Fruit fly (Drosophila melanogaster) whole organism: ENCODE data around the gene Acp32CD.

Experiments used
- CG8478 ChIP-seq: fragments of >200 bp; optimal IDR thresholded peaks from 2 replicates; lab custom pipeline; 2018; ENCODE audit warnings: inconsistent platforms
- Dll ChIP-seq: fragments of >200 bp; optimal IDR thresholded peaks from 2 replicates; lab custom pipeline; 2017
- EcR ChIP-seq, 2 experiments: fragments of >200 bp; optimal IDR thresholded peaks; 2 replicates each; lab custom pipeline; 2017; ENCODE audit warnings: missing biosample characterization in 2 of 2, missing genetic modification characterization in 2 of 2, missing genetic modification reagents in 2 of 2
- pan ChIP-seq: fragments of >200 bp; optimal IDR thresholded peaks from 2 replicates; lab custom pipeline; 2017
- psq ChIP-seq: fragments of >200 bp; optimal IDR thresholded peaks from 2 replicates; lab custom pipeline; 2017
- usp ChIP-seq: fragments of >200 bp; optimal IDR thresholded peaks from 2 replicates; lab custom pipeline; 2017; ENCODE audit warnings: missing biosample characterization, missing genetic modification characterization, mixed read lengths

Acp32CD gene

DNA sequence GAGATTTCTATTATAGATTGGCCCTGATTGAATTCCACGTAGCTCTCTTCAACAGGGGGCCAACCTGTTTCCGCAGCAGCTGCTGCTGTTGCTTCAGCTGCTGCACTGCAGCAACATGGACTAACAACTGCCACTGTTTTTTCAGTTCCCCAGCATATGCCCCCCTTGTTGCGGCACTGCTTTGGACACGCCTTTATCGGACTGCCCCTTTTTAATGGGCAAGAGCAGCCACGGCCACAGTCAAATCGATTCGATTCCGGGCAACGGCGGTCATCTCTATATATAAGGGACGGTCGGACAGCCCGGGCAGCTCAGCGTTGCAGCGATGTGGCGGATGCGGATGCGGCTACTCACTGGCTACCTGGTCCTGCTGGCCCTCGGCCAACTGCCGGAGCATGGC lies at the start of gene Acp32CD:
Gene Acp32CD, plus strand, starts transcription at position 301 of the 400 bp plus-strand sequence.
- TF ChIP-seq EcR (GFP tag; optimal IDR thresholded peaks at IDR 0.05; lab: Kevin White, UChicago), result no peak
- no peak for TF ChIP-seq psq (lab: Kevin White, UChicago)
- TF ChIP-seq usp (GFP tag; lab: Kevin White, UChicago), result no peak

- TF ChIP-seq usp (GFP tag; lab: Kevin White, UChicago) (no peak), Dll (no peak), CG8478 (no peak), pan (lab: Kevin White, UChicago) (no peak), EcR (GFP tag; optimal IDR thresholded peaks at IDR 0.05; lab: Kevin White, UChicago) (no peak), psq (lab: Kevin White, UChicago) (no peak)
These were observed 49.5 kb upstream of the Acp32CD start for dm6 chr2L:10965962-10966361.

dm6 chr2L:10967257-10968008 lies 48.0 kb upstream of the Acp32CD start:
- TF ChIP-seq EcR (GFP tag; optimal IDR thresholded peaks at IDR 0.05; lab: Kevin White, UChicago), result no peak
- TF ChIP-seq Dll, result no peak
- TF ChIP-seq CG8478, result no peak
- no peak for TF ChIP-seq psq (lab: Kevin White, UChicago)
- TF ChIP-seq pan (lab: Kevin White, UChicago), result no peak
- no peak for TF ChIP-seq usp (GFP tag; lab: Kevin White, UChicago)

DNA sequence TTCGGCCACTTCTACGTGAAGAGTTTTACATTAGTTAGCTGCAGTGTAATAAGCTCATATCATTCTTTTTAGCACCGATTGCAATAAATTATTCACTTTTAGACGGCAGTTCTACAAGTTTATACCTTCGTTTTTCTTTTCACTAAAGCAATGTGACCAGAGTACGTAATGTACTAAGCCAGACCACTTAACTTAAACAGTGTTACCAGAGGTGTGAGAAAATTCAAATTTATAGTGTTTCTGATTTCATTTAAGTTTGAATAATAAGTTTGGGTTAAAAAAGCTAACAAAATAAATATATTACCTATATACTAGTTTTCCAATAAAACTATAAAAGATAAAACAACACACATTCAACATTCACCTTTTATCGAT lies 47.4 kb upstream of the Acp32CD start:
- TF ChIP-seq psq (lab: Kevin White, UChicago) (no peak), pan (lab: Kevin White, UChicago) (no peak), EcR (GFP tag; optimal IDR thresholded peaks at IDR 0.05; lab: Kevin White, UChicago) (no peak), CG8478 (no peak), usp (GFP tag; lab: Kevin White, UChicago) (no peak), Dll (no peak)

DNA sequence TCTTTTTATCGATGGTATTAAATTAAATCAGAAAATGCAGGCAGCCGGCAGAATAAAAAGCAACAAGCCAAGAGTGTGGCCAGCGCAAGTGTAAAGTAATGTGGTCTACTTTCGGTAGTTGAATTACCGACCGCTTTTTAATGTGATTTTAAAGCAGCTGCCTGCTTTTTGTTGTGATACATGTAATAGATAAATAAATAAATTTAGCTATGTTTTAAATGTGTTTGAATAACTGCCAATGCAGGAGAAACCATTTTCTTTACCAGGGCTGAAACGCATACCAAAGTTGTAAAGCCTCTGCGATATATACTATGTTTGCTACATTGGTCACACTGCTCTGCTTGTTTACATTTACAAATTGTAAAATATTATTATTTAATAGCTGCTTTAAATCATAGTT lies 45.3 kb upstream of the Acp32CD start, which contains the start of the genes Tmem214 and YL-1:
Gene Tmem214, minus strand, starts transcription at position 142 of the 400 bp plus-strand sequence.
Gene YL-1, plus strand, starts transcription at position 310 of the 400 bp plus-strand sequence.
- TF ChIP-seq psq (lab: Kevin White, UChicago) (no peak), Dll (no peak)

DNA sequence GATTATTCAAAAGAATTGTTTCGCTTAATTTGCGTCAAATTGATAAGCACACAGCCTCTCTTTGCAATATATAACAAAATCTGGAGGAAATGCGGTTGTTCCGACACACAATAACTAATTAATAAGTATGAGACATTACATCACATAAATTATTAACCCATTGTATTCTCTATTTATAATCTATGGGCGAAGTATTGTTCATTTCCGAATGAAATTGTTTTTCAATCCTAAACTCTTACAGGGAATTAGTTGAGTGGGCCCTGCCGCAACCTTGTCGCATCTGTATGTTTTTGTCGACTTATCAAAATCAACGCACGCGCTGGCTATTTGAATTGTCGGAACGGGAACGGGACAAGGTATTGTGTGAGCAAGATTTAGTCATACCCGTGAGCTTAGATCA lies 43.2 kb upstream of the Acp32CD start, which contains the start of gene CG16743:
Gene CG16743, plus strand, starts transcription at position 57 of the 400 bp plus-strand sequence.
- TF ChIP-seq Dll (no peak), EcR (GFP tag; optimal IDR thresholded peaks at IDR 0.05; lab: Kevin White, UChicago) (no peak), pan (lab: Kevin White, UChicago) (no peak), psq (lab: Kevin White, UChicago) (no peak), CG8478 (no peak), usp (GFP tag; lab: Kevin White, UChicago) (no peak)

- no peak for TF ChIP-seq pan (lab: Kevin White, UChicago)
- no peak for TF ChIP-seq usp (GFP tag; lab: Kevin White, UChicago)
- TF ChIP-seq psq (lab: Kevin White, UChicago), result no peak
- TF ChIP-seq Dll, result no peak
- no peak for TF ChIP-seq EcR (GFP tag; optimal IDR thresholded peaks at IDR 0.05; lab: Kevin White, UChicago)
- no peak for TF ChIP-seq CG8478
These were observed 40.8 kb upstream of the Acp32CD start for dm6 chr2L:10974638-10975037.

DNA sequence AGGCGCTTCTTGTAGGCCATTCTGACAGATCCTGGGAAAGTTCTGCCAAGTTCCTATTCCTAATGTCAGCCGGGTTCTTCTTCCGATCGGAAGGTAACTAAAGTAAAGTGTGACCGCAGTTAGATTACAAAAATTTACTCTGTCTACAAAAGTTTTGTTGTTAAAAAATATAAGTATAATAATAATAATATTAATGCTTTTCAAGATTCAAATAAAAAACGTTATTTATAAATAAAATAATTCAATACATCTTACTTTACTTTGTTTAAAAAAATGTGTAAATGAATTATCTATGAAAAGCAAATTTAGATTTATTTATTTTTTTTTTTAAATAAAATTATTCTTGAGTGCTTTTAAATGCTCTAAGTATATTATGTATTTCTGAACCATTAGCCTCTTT lies 40.2 kb upstream of the Acp32CD start, which contains the start of gene abo:
Gene abo, minus strand, starts transcription at position 101 of the 400 bp plus-strand sequence.
- no peak for TF ChIP-seq CG8478
- TF ChIP-seq usp (GFP tag; lab: Kevin White, UChicago), result no peak
- no peak for TF ChIP-seq psq (lab: Kevin White, UChicago)
- no peak for TF ChIP-seq pan (lab: Kevin White, UChicago)
- no peak for TF ChIP-seq Dll
- no peak for TF ChIP-seq EcR (GFP tag; optimal IDR thresholded peaks at IDR 0.05; lab: Kevin White, UChicago)

DNA sequence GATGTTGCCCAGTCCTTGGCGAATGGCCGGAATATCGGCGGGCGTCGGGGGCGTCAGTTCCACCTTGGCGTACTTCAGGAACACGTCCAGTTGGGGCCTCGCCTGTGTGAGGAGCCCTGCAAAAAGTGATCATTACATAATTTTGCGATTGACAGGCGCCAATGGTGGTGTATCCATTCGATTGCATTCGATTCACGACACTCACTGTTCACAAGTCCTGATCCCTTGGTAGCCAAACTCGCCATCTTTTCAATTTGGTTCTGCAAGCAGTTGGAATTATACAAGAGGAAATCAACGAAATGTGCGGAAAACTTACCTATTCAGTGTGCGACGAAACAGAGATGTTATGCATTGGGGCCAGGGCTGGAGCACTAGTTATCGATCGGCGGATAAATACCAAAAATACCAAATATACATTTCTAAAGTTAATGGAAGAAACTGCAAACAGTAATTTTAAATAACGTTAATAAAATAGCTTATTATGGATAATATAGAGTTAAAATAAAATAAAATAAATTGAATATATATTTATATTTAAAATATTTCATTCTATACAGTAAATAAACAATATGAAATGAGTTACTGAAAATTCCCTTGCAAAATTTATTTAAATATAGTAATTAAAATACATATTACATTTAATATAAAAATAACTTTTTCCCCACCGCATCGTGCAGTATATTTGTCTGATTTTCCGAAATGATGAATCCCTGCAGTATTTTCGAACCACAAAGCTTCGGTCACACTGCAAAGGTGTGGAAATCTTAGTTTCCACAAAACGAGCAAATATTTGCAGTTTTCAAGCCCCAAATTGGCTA lies 39.2 kb upstream of the Acp32CD start, which contains the start of the genes ATPsynG and SCAR:
Gene ATPsynG, minus strand, starts transcription at position 354 of the 818 bp plus-strand sequence.
Gene SCAR, plus strand, starts transcription at position 727 of the 818 bp plus-strand sequence.
- TF ChIP-seq usp (GFP tag; lab: Kevin White, UChicago), result no peak
- TF ChIP-seq Dll, result no peak
- no peak for TF ChIP-seq pan (lab: Kevin White, UChicago)
- TF ChIP-seq EcR (GFP tag; optimal IDR thresholded peaks at IDR 0.05; lab: Kevin White, UChicago), result no peak
- no peak for TF ChIP-seq CG8478
- no peak for TF ChIP-seq psq (lab: Kevin White, UChicago)

DNA sequence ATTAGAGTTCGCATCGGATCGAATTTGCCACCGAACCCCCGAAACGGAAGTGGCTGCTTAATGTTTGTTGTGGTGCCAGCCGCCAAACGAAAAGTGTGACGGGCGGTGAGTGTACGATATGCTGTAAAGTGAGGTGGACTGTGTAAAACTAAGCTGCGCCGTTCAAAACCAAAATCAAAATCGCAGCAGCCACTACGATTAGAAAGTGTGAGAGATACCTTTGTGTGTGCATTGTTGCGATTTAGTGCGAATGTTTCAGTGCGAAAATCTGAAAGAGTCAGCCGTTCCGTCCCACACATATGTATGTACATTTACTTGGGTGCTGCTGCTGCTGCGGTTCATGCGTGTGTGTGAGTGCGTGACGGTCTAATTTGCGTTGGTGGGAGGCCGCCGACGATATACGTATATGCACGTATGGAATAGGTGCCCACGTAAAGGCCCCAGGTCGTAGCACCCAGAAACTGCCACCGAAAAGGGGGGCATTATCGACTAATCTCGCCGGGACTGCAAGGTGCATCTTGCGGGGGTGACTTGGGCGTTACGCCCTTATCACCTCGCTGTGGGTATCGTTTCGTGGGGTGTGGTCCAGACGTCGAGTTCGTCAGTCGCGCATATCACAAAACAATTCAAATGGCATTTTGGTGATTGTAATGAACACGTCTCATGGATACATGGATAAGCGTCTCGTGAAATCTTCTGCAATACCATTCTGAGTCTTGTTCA lies 38.4 kb upstream of the Acp32CD start:
- TF ChIP-seq Dll (no peak), pan (lab: Kevin White, UChicago) (peak; percentile 46)

dm6 chr2L:10986138-10986537 lies 29.3 kb upstream of the Acp32CD start:
- TF ChIP-seq psq (lab: Kevin White, UChicago) (no peak), Dll (no peak), pan (lab: Kevin White, UChicago) (no peak), EcR (GFP tag; optimal IDR thresholded peaks at IDR 0.05; lab: Kevin White, UChicago) (no peak), CG8478 (no peak), usp (GFP tag; lab: Kevin White, UChicago) (no peak)
